Fruit fly (Drosophila melanogaster): ENCODE measurements around the gene ssp2.

The ssp2 gene

DNA sequence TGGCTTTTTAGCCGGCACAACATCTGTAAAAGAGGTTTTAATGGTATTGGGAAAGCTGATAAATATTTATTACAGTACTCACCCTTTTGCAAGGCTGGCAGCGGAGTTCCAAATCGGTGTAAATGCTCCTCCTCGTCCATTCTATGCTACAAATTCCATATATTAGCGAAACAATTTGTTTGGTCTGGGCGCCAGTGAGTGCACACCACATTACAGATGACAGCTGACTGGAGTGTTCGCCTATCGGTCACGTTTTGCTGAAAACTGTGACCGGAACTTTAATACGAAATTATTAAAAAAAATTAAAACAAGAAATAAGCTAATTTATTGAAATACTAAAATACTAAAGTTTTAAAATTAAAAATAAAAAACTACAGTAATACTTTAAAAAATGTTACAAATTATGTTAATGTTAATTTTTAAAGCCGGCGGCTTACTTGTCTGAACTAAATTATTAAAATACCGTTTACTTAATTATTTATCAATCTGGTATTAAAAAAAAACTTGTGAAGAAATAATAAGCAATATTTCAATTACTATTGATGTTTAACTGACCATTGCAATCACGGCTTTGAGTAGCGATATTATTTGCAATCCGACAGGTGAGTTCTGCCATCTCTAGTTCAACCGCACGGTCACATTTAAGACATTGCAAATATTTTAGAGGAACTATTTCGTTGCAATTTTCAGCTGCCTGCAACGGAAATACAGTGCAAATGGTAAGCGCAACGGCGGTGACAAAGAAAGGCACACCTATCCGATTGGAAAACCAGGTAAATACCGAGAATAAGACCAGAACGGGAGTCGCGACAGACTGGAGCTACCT, 36.0 kb upstream of the ssp2 start, which contains the start of the genes CG8833 and DCTN1-p150 (continued):
- TF ChIP-seq CG10274 (GFP tag; optimal IDR thresholded peaks at IDR 0.05), result no peak
- no peak for TF ChIP-seq ac (GFP tag; optimal IDR thresholded peaks at IDR 0.05)
- no peak for TF ChIP-seq usp (GFP tag; optimal IDR thresholded peaks at IDR 0.05)
- no peak for TF ChIP-seq CG8089 (GFP tag; optimal IDR thresholded peaks at IDR 0.05)
- TF ChIP-seq E2f2 (GFP tag; IDR thresholded peaks at IDR 0.05), result no peak
- TF ChIP-seq CG2120 (GFP tag; optimal IDR thresholded peaks at IDR 0.05), result peak; percentile 62
- no peak for TF ChIP-seq Fer2 (tag; optimal IDR thresholded peaks at IDR 0.05)
- no peak for TF ChIP-seq bigmax (GFP tag; optimal IDR thresholded peaks at IDR 0.05)
- peak; percentile 82 for TF ChIP-seq CG9932 (GFP tag; IDR thresholded peaks at IDR 0.05)
- TF ChIP-seq CG4820 (GFP tag; optimal IDR thresholded peaks at IDR 0.05), result peak; percentile 53
- TF ChIP-seq CG31224 (GFP tag; IDR thresholded peaks at IDR 0.05), result no peak
- no peak for TF ChIP-seq CG1233 (GFP tag; optimal IDR thresholded peaks at IDR 0.05)
- TF ChIP-seq CG11560 (tag; IDR thresholded peaks at IDR 0.05), result no peak
- TF ChIP-seq Fer1 (GFP tag; optimal IDR thresholded peaks at IDR 0.05), result no peak
- no peak for TF ChIP-seq CG11085 (GFP tag; IDR thresholded peaks at IDR 0.05)
- TF ChIP-seq CG31365 (tag; optimal IDR thresholded peaks at IDR 0.05), result no peak
- TF ChIP-seq ewg (GFP tag; optimal IDR thresholded peaks at IDR 0.05), result no peak
- peak; percentile 40 for TF ChIP-seq Meics (GFP tag; optimal IDR thresholded peaks at IDR 0.05)
- TF ChIP-seq ap (GFP tag; IDR thresholded peaks at IDR 0.05), result no peak
- peak; percentile 28 for TF ChIP-seq CG12942 (GFP tag; optimal IDR thresholded peaks at IDR 0.05)
- peak; percentile 15 for TF ChIP-seq pnt (GFP tag; optimal IDR thresholded peaks at IDR 0.05)
- no peak for TF ChIP-seq CG6854 (GFP tag; optimal IDR thresholded peaks at IDR 0.05)
- no peak for TF ChIP-seq ro (GFP tag; IDR thresholded peaks at IDR 0.05)
- no peak for TF ChIP-seq cwo (GFP tag; optimal IDR thresholded peaks at IDR 0.05)
- TF ChIP-seq Chrac-16 (GFP tag; optimal IDR thresholded peaks at IDR 0.05), result peak; percentile 63
- no peak for TF ChIP-seq CrebB (tag; optimal IDR thresholded peaks at IDR 0.05)
- TF ChIP-seq zf30C (GFP tag; optimal IDR thresholded peaks at IDR 0.05), result no peak
- no peak for TF ChIP-seq Hr78 (GFP tag; optimal IDR thresholded peaks at IDR 0.05)
- no peak for TF ChIP-seq cg (GFP tag; optimal IDR thresholded peaks at IDR 0.05)
- no peak for TF ChIP-seq onecut (GFP tag; IDR thresholded peaks at IDR 0.05)
- no peak for TF ChIP-seq CG14965 (GFP tag; optimal IDR thresholded peaks at IDR 0.05; ENCODE audit: borderline replicate concordance)
- TF ChIP-seq ab (GFP tag; optimal IDR thresholded peaks at IDR 0.05), result no peak
- TF ChIP-seq CG17912 (GFP tag; optimal IDR thresholded peaks at IDR 0.05), result no peak
- no peak for TF ChIP-seq D19A (tag; optimal IDR thresholded peaks at IDR 0.05)
- peak; percentile 82 for TF ChIP-seq rib (GFP tag; IDR thresholded peaks at IDR 0.05)
- TF ChIP-seq Lim3 (GFP tag; IDR thresholded peaks at IDR 0.05), result no peak
- TF ChIP-seq danr (GFP tag; IDR thresholded peaks at IDR 0.05), result no peak
- peak; percentile 33 for TF ChIP-seq CG8944 (GFP tag; optimal IDR thresholded peaks at IDR 0.05)
- TF ChIP-seq schlank (tag; optimal IDR thresholded peaks at IDR 0.05), result no peak
- no peak for TF ChIP-seq CG11695 (GFP tag; IDR thresholded peaks at IDR 0.05)
- TF ChIP-seq CG7963 (GFP tag; IDR thresholded peaks at IDR 0.05; ENCODE audit: partially characterized antibody), result no peak
- no peak for TF ChIP-seq aop (GFP tag; IDR thresholded peaks at IDR 0.05)
- TF ChIP-seq CG32767 (GFP tag; IDR thresholded peaks at IDR 0.05), result no peak
- TF ChIP-seq HLH3B (GFP tag; IDR thresholded peaks at IDR 0.05), result peak; percentile 19; the same call in 1 of the 2 replicates
- no peak for TF ChIP-seq Dip3 (GFP tag; optimal IDR thresholded peaks at IDR 0.05)
- no peak for TF ChIP-seq tll (GFP tag; optimal IDR thresholded peaks at IDR 0.05)
- peak; percentile 27 for TF ChIP-seq YL-1 (GFP tag; optimal IDR thresholded peaks at IDR 0.05)
- TF ChIP-seq CG9215 (GFP tag; IDR thresholded peaks at IDR 0.05), result 0 out of 2 replicates have a peak, but pooled peaks have one; percentile 34
- no peak for TF ChIP-seq scrt (GFP tag; optimal IDR thresholded peaks at IDR 0.05)
- TF ChIP-seq Neu2 (GFP tag; optimal IDR thresholded peaks at IDR 0.05; ENCODE audit: borderline replicate concordance), result no peak
